Worm (Caenorhabditis elegans): ENCODE results near the gene R10D12.13.

The R10D12.13 gene

DNA sequence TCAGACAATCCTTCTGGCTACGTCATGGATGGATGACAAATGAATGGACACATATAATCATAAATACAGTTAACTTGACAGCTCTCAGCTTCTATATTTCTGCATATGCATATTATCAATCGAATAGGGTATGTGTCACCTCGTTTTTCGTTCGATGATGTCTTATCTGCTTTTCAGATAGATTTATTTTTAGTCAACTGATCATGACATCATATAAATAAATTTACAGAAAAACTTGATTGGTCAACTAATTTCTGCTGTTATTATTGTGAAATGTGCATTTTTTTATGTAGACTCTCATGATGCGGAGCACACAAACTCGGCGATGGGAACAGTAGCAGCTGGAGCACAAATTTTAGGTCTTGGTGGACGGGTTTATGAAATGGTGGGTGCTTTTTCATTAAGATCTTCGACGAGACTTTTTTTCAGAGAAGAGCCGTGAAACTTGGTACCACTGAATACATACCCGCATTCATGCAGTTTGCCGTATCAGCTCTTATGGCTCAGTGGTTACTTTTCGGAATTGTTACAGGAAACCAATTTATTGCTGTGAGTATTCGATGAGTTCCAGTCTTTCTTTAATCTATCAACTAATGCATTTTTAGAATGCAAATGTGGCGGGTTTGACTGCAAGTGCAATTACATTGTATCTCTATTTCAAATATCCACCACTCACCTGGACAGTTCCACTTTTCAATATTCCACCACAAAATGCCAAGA lies 6.7 kb upstream of the R10D12.13 start:
- no peak for TF ChIP-seq nhr-2 (tag; optimal IDR thresholded peaks at IDR 0.05)
- no peak for TF ChIP-seq snpc-4 (tag; optimal IDR thresholded peaks at IDR 0.05)
- no peak for TF ChIP-seq ceh-39 (tag; optimal IDR thresholded peaks at IDR 0.05)
- no peak for TF ChIP-seq nhr-237 (tag; optimal IDR thresholded peaks at IDR 0.05)
- TF ChIP-seq unc-39 (tag; optimal IDR thresholded peaks at IDR 0.05) = no peak
- TF ChIP-seq tbx-8 (GFP tag; optimal IDR thresholded peaks at IDR 0.05) = no peak
- no peak for TF ChIP-seq lin-13 (tag; optimal IDR thresholded peaks at IDR 0.05)
- TF ChIP-seq cnd-1 (tag; optimal IDR thresholded peaks at IDR 0.05) = no peak

DNA sequence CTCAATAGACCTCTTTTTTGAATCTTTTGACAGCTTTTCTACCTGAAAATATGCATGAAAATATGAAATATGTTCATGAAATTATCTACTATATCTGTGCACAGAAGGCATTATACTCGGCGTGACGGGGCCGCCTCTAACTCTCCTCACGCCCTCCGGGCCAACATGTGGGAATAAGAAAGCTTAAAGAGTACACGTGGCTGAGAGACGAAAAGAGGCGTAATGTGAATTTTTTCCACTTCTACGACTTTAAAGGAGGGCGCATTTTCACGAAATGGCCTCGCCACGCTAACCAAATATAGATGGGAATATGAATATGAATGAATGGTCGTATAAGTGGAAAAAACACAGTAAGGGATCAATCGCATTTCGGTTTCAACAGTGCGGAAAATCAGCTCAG lies 4.5 kb upstream of the R10D12.13 start:
- TF ChIP-seq blmp-1 (tag; optimal IDR thresholded peaks at IDR 0.05) (no peak), M03D4.4 (tag; optimal IDR thresholded peaks at IDR 0.05) (no peak), lin-13 (tag; optimal IDR thresholded peaks at IDR 0.05) (no peak), nhr-12 (tag; optimal IDR thresholded peaks at IDR 0.05) (no peak), nhr-28 (tag; optimal IDR thresholded peaks at IDR 0.05) (no peak), unc-120 (tag; optimal IDR thresholded peaks at IDR 0.05; ENCODE audit: poor library complexity, severe bottlenecking) (no peak), lsy-2 (tag; optimal IDR thresholded peaks at IDR 0.05) (no peak), sem-2 (GFP tag; optimal IDR thresholded peaks at IDR 0.05) (no peak)

DNA sequence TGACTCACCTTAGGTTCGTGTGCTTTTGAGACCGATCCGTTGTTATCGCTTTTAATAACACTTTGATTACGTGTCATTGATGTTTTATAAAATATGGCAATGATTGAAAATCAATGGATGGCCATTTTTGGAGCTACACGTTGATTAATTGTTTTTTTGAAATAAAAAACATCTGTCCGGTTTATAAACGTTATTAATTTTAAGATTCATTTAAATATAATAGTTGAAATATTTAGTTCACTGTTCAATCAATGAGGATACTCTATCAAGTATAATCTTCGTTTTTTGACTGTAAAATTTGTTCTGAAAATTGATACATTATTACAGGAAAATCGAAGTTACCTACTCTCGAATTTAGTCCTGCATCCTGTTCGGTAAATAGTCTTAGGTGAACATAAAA lies 4.0 kb upstream of the R10D12.13 start, which contains the start of gene R10D12.10:
R10D12.10 (minus strand) TSS at position 101 of the 400 bp plus-strand sequence.
- TF ChIP-seq M03D4.4 (tag; optimal IDR thresholded peaks at IDR 0.05) (no peak), nhr-28 (tag; optimal IDR thresholded peaks at IDR 0.05) (no peak), elt-1 (tag; optimal IDR thresholded peaks at IDR 0.05; ENCODE audit: borderline replicate concordance, insufficient read depth) (no peak), nhr-237 (tag; optimal IDR thresholded peaks at IDR 0.05) (no peak), ham-2 (GFP tag; optimal IDR thresholded peaks at IDR 0.05) (no peak), ceh-39 (tag; optimal IDR thresholded peaks at IDR 0.05) (no peak), zip-8 (tag; optimal IDR thresholded peaks at IDR 0.05) (no peak), unc-62 (GFP tag; optimal IDR thresholded peaks at IDR 0.05) (no peak), hlh-1 (tag; optimal IDR thresholded peaks at IDR 0.05) (no peak), nhr-12 (tag; optimal IDR thresholded peaks at IDR 0.05) (no peak), drap-1 (GFP tag; optimal IDR thresholded peaks at IDR 0.05) (no peak), nhr-2 (tag; optimal IDR thresholded peaks at IDR 0.05) (no peak), lin-13 (tag; optimal IDR thresholded peaks at IDR 0.05) (no peak), nhr-76 (tag; optimal IDR thresholded peaks at IDR 0.05) (no peak), mab-5 (tag; optimal IDR thresholded peaks at IDR 0.05) (no peak)

DNA sequence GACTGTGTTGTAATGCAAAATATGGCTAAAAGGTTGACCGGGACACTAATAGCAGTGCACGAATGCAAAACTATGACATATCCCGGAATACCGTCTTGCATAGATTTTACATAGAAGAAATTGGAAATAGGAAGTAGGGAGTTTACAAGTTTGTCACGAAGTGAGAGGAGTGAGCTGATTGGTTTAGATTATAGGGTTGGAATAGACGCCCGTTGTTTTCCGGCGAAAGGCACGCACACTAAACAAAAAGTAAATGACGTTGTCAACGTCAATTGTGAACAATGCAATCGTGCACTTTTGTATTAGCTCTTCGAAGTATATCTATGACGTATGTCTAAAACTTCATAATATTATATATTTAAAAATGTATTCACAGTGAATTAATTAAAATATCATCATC lies 1.3 kb upstream of the R10D12.13 start, which contains the start of gene srh-24:
srh-24 (minus strand) TSS at position 101 of the 400 bp plus-strand sequence.
- TF ChIP-seq lsy-2 (tag; optimal IDR thresholded peaks at IDR 0.05) (no peak), nhr-12 (tag; optimal IDR thresholded peaks at IDR 0.05) (no peak), ceh-39 (tag; optimal IDR thresholded peaks at IDR 0.05) (no peak)

DNA sequence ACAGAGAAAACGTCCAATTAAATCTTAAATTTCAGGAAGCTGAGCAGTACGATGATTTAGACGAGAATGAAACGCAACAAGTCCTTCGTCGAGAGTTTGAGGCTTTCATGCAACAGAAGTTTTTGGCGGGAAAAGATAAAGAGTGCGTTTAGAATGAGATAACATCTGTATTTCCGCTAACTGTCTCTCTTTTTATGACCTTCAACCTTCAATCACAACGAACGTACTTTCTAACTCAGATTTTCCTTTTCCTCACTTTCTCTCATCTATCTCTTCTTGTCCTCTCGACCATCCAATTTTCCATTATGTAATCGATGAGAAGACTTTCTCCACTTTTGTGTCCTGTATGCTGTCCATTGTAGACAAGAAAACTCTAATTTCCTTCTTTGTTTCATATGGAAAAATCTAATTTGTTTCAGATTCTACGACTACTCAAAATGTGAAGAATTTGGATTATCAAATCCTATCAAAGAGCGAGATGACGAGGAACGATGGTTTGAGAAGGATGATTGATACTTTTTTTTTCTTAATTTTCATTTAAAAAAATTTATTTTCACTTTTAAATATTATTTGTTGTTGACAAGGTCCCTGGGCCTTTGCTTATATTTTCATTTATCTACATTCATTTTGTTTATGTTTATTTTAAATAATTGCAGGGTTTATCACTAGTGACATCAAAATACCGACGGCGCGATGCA lies 1.2 kb downstream of the R10D12.13 start, which contains the start of gene sao-1:
sao-1 (plus strand) TSS at position 648 of the 698 bp plus-strand sequence.
- no peak for TF ChIP-seq nhr-237 (tag; optimal IDR thresholded peaks at IDR 0.05)
- peak; percentile 79 for TF ChIP-seq blmp-1 (tag; optimal IDR thresholded peaks at IDR 0.05)
- TF ChIP-seq elt-1 (tag; optimal IDR thresholded peaks at IDR 0.05; ENCODE audit: borderline replicate concordance, insufficient read depth) = peak; percentile 80

DNA sequence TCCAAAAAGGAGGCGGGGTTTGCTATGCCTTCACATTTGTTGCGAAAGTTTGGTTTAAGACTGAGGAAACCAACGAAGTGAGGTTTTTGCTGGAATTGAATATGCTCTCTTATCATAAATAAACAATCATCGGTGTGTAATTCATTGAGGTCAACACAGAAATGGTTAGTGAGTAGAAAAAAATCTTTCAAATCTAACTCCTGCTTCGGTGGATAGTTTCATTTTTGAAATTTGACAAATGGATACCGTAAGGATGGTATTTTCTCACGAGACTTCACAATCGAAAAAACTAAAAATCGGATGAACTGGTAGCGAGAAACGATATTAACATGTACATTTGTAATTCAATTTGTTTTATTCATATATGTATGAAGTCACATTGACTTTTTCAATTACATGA lies 18.6 kb downstream of the R10D12.13 start, which contains the start of gene eol-1:
eol-1 (minus strand) TSS at position 101 of the 400 bp plus-strand sequence.
- no peak for TF ChIP-seq mep-1 (tag; optimal IDR thresholded peaks at IDR 0.05)
- TF ChIP-seq drap-1 (GFP tag; optimal IDR thresholded peaks at IDR 0.05) = no peak
- no peak for TF ChIP-seq lin-13 (tag; optimal IDR thresholded peaks at IDR 0.05)

DNA sequence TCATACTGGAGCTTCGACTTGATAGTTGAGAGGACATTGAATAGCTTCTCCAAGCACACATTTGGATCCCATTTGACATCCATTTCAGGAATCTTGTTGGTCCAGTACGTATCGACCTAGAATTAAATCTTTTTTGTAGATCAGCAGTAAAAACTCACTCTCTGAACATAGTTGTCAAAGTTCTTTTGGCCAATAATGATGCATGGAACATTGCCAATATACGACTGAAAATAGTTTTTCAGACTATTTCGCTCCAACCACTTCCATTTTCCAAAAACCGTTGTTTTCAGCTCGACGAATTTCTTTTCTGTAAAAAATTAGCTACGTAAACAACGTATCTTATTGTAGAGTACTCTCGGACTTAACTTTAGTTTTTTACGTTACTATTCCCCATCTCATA lies 19.5 kb downstream of the R10D12.13 start:
- TF ChIP-seq nhr-237 (tag; optimal IDR thresholded peaks at IDR 0.05) (no peak), pha-4 (tag; optimal IDR thresholded peaks at IDR 0.05) (no peak), cnd-1 (tag; optimal IDR thresholded peaks at IDR 0.05) (no peak), ceh-39 (tag; optimal IDR thresholded peaks at IDR 0.05) (no peak), unc-39 (tag; optimal IDR thresholded peaks at IDR 0.05) (no peak), sem-2 (GFP tag; optimal IDR thresholded peaks at IDR 0.05) (no peak), flh-1 (GFP tag; optimal IDR thresholded peaks at IDR 0.05) (no peak)

Data from whole organism, mixed stage, embryonic.